Worm (Caenorhabditis elegans): ENCODE results near the gene dhhc-10.

DNA sequence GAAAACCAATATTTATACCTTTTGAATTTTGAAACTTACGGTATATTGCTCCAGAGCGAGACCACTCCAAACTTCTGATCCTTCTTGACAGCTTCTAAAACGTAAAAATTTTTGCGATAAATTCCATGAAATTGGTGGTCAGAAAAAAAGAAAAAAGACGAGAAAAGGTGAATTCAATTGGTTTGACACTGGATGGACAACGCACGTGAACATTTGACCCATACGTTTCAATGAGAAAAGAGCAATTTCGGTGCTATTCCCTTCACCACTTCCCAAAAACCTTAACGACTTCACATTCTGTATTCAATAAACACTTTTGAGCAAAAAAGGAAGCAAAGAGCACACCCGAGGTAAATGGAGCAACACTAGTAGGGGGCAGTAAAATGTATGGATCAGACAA lies 20.4 kb downstream of the dhhc-10 start, which contains the start of gene acc-3:
- TF ChIP-seq him-1 (tag; optimal IDR thresholded peaks at IDR 0.05) = no peak
- TF ChIP-seq W03F9.2 (tag; optimal IDR thresholded peaks at IDR 0.05) = no peak
- no peak for TF ChIP-seq dao-5 (tag; optimal IDR thresholded peaks at IDR 0.05)
